Fruit fly (Drosophila melanogaster): ENCODE results near the gene Taf13.

Taf13 gene

dm6 chr2L:20091094-20091679, 2.5 kb downstream of the Taf13 start, which contains the start of the genes CG10747 and Pyroxd1 (continued):
- TF ChIP-seq Spps (tag; optimal IDR thresholded peaks at IDR 0.05) (peak; percentile 88), Hr51 (GFP tag; optimal IDR thresholded peaks at IDR 0.05) (peak; percentile 94 to 97), CG9215 (GFP tag; IDR thresholded peaks at IDR 0.05) (peak; percentile 95), CG5953 (GFP tag; IDR thresholded peaks at IDR 0.05) (peak; percentile 78; the same call in 1 of the 2 replicates), CG30020 (tag; optimal IDR thresholded peaks at IDR 0.05) (peak; percentile 85), CTCF (GFP tag; optimal IDR thresholded peaks at IDR 0.05) (peak; percentile 56), Nf-YB (GFP tag; optimal IDR thresholded peaks at IDR 0.05) (peak; percentile 86), so (GFP tag; IDR thresholded peaks at IDR 0.05) (peak; percentile 96), tin (GFP tag; optimal IDR thresholded peaks at IDR 0.05) (peak; percentile 97), Med (GFP tag) (peak; percentile 99), Ravus (GFP tag; IDR thresholded peaks at IDR 0.05) (peak; percentile 86), CG7745 (tag; optimal IDR thresholded peaks at IDR 0.05) (no peak), CG14667 (GFP tag; IDR thresholded peaks at IDR 0.05) (peak; percentile 94), CG6689 (GFP tag; IDR thresholded peaks at IDR 0.05) (peak; percentile 97), nom (GFP tag; optimal IDR thresholded peaks at IDR 0.05) (peak; percentile 95), dysf (GFP tag; IDR thresholded peaks at IDR 0.05) (peak; percentile 98), CHES-1-like (GFP tag; optimal IDR thresholded peaks at IDR 0.05) (peak; percentile 90), tup (GFP tag; optimal IDR thresholded peaks at IDR 0.05) (peak; percentile 89), CG6654 (GFP tag; optimal IDR thresholded peaks at IDR 0.05) (peak; percentile 93), CG13123 (GFP tag; optimal IDR thresholded peaks at IDR 0.05) (peak; percentile 94), wek (GFP tag; optimal IDR thresholded peaks at IDR 0.05) (peak; percentile 82), CG10209 (GFP tag; optimal IDR thresholded peaks at IDR 0.05) (peak; percentile 98), dimm (GFP tag; IDR thresholded peaks at IDR 0.05) (0 out of 2 replicates have a peak, but pooled peaks have one; percentile 53), da (GFP tag; optimal IDR thresholded peaks at IDR 0.05) (peak; percentile 90), CG31365 (tag; optimal IDR thresholded peaks at IDR 0.05) (peak; percentile 85), CG14441 (GFP tag; IDR thresholded peaks at IDR 0.05) (peak; percentile 95), HLH54F (GFP tag; optimal IDR thresholded peaks at IDR 0.05) (peak; percentile 97), Ssrp (tag; optimal IDR thresholded peaks at IDR 0.05) (peak; percentile 97), Hmr (GFP tag; optimal IDR thresholded peaks at IDR 0.05) (peak; percentile 97), CG7357 (GFP tag; IDR thresholded peaks at IDR 0.05) (peak; percentile 88), MTF-1 (GFP tag; optimal IDR thresholded peaks at IDR 0.05; ENCODE audit: borderline replicate concordance) (peak; percentile 80), CG1647 (GFP tag; optimal IDR thresholded peaks at IDR 0.05) (peak; percentile 93), D (optimal IDR thresholded peaks at IDR 0.05) (no peak), D (GFP tag; optimal IDR thresholded peaks at IDR 0.05) (peak; percentile 91), pan (optimal IDR thresholded peaks at IDR 0.05) (no peak), pan (GFP tag; optimal IDR thresholded peaks at IDR 0.05 in 1 of 2, IDR thresholded peaks at IDR 0.05 in 1 of 2) (peak in 1 of 2 experiments; percentile 95), Hsf (GFP tag; optimal IDR thresholded peaks at IDR 0.05) (peak; percentile 98), CG1832 (GFP tag; optimal IDR thresholded peaks at IDR 0.05) (no peak), unpg (GFP tag; optimal IDR thresholded peaks at IDR 0.05) (peak; percentile 97), Awh (GFP tag; IDR thresholded peaks at IDR 0.05) (peak; percentile 86), hth (optimal IDR thresholded peaks at IDR 0.05) (no peak), cwo (GFP tag; optimal IDR thresholded peaks at IDR 0.05) (peak; percentile 91), CG10274 (GFP tag; optimal IDR thresholded peaks at IDR 0.05) (peak; percentile 85), CG6813 (GFP tag; optimal IDR thresholded peaks at IDR 0.05) (peak; percentile 91), CG8290 (GFP tag; optimal IDR thresholded peaks at IDR 0.05) (peak; percentile 83), CG8290 (tag; optimal IDR thresholded peaks at IDR 0.05) (peak; percentile 86 to 96), CG12236 (GFP tag; optimal IDR thresholded peaks at IDR 0.05) (peak; percentile 86), Sin3A (optimal IDR thresholded peaks at IDR 0.05) (no peak), CG17829 (tag; optimal IDR thresholded peaks at IDR 0.05) (peak; percentile 95), CG9727 (GFP tag; optimal IDR thresholded peaks at IDR 0.05) (peak; percentile 97), CG5245 (GFP tag; optimal IDR thresholded peaks at IDR 0.05) (peak; percentile 94)
